Worm (Caenorhabditis elegans): ENCODE measurements around the gene fzo-1.

ce11 chrII:5792490-5792889 lies 43.5 kb downstream of the fzo-1 start, which contains the start of gene K05F1.14:
- TF ChIP-seq ceh-13 (GFP tag; optimal IDR thresholded peaks at IDR 0.05) (no peak), ama-1 (optimal IDR thresholded peaks at IDR 0.05) (no peak), flt-1 (GFP tag; IDR thresholded peaks at IDR 0.05) (no peak), ceh-36 (tag; optimal IDR thresholded peaks at IDR 0.05) (no peak), tbx-37 (GFP tag; conservative IDR thresholded peaks at IDR 0.05) (no peak)

Measured in whole organism, early embryonic.